Worm (Caenorhabditis elegans) whole organism, early embryonic: Measurements from ENCODE around the gene fbxa-62.

ENCODE experiments used
- B0310.2 ChIP-seq: sonication (generic microtip); optimal IDR thresholded peaks from 2 replicates; lab custom pipeline; 2016; ENCODE audit warnings: mild to moderate bottlenecking, missing genetic modification characterization, missing compliant biosample characterization
- F13C5.2 ChIP-seq: sonication (generic microtip); optimal IDR thresholded peaks from 2 replicates; lab custom pipeline; 2017; ENCODE audit warnings: mild to moderate bottlenecking, missing genetic modification characterization, inconsistent platforms, missing compliant biosample characterization
- aly-1 ChIP-seq: sonication (generic microtip); optimal IDR thresholded peaks from 2 replicates; lab custom pipeline; 2016; ENCODE audit warnings: missing genetic modification characterization, missing compliant biosample characterization
- ama-1 ChIP-seq: fragments of 150-350 bp; optimal IDR thresholded peaks from 2 replicates; lab custom pipeline; 2014
- ceh-13 ChIP-seq: fragments of 200-800 bp; sonication (Bioruptor generic); optimal IDR thresholded peaks from 2 replicates; lab custom pipeline; 2018; ENCODE audit warnings: mild to moderate bottlenecking, missing genetic modification characterization, missing compliant biosample characterization
- ceh-36 ChIP-seq: sonication (generic microtip); optimal IDR thresholded peaks from 2 replicates; lab custom pipeline; 2016; ENCODE audit warnings: missing genetic modification characterization, inconsistent platforms, missing compliant biosample characterization
- ets-7 ChIP-seq: sonication (generic microtip); optimal IDR thresholded peaks from 2 replicates; lab custom pipeline; 2016; ENCODE audit warnings: missing genotype, missing genetic modification characterization, missing compliant biosample characterization
- flt-1 ChIP-seq: fragments of 200-800 bp; sonication (Bioruptor generic); IDR thresholded peaks from 2 replicates; pipeline ENCODE4 v1.3.6; 2022; ENCODE audit warnings: missing genetic modification characterization, missing compliant biosample characterization
- hmbx-1 ChIP-seq: sonication (generic microtip); optimal IDR thresholded peaks from 2 replicates; lab custom pipeline; 2016; ENCODE audit warnings: mild to moderate bottlenecking, missing genetic modification characterization, missing compliant biosample characterization
- hmg-4 ChIP-seq: fragments of 200-800 bp; sonication (Bioruptor generic); optimal IDR thresholded peaks from 2 replicates; lab custom pipeline; 2018; ENCODE audit warnings: mild to moderate bottlenecking, missing genetic modification characterization, missing compliant biosample characterization
- hnd-1 ChIP-seq: sonication (generic microtip); optimal IDR thresholded peaks from 2 replicates; lab custom pipeline; 2016; ENCODE audit warnings: missing genetic modification characterization, missing compliant biosample characterization
- pes-1 ChIP-seq: fragments of 200-800 bp; sonication (Bioruptor generic); IDR thresholded peaks from 2 replicates; pipeline ENCODE4 v1.3.6; 2022; ENCODE audit warnings: missing genetic modification reagents, missing genetic modification characterization, missing compliant biosample characterization
- scrt-1 ChIP-seq: fragments of 200-800 bp; sonication (Bioruptor generic); IDR thresholded peaks from 2 replicates; pipeline ENCODE4 v1.3.6; 2022; ENCODE audit warnings: missing genetic modification characterization, missing compliant biosample characterization
- sea-1 ChIP-seq: fragments of 200-800 bp; sonication (Bioruptor generic); conservative IDR thresholded peaks from 2 replicates; pipeline ENCODE4 v1.3.6; 2022; ENCODE audit warnings: missing genetic modification characterization, missing compliant biosample characterization
- tbx-11 ChIP-seq: fragments of 200-800 bp; sonication (Bioruptor generic); IDR thresholded peaks from 2 replicates; pipeline ENCODE4 v1.3.6; 2022; ENCODE audit warnings: missing genetic modification characterization, missing compliant biosample characterization
- tbx-37 ChIP-seq: fragments of 200-800 bp; sonication (Bioruptor generic); conservative IDR thresholded peaks from 2 replicates; pipeline ENCODE4 v1.3.6; 2022; ENCODE audit warnings: missing genetic modification reagents, missing genetic modification characterization, missing compliant biosample characterization
- tra-4 ChIP-seq: sonication (generic microtip); optimal IDR thresholded peaks from 2 replicates; lab custom pipeline; 2017; ENCODE audit warnings: missing genetic modification characterization, missing compliant biosample characterization

Gene fbxa-62

ce11 chrIII:2227407-2227806, at the start of gene fbxa-62:
TSS of gene fbxa-62 (plus strand) at chrIII:2227707.
- TF ChIP-seq F13C5.2 (tag; lab: Kevin White, UChicago): no peak
- TF ChIP-seq hmg-4 (GFP tag; lab: Kevin White, UChicago): no peak
- no peak for TF ChIP-seq ama-1 (lab: Kevin White, UChicago)
- TF ChIP-seq tbx-11 (GFP tag; lab: Robert Waterston, UW): no peak
- no peak for TF ChIP-seq aly-1 (tag; lab: Kevin White, UChicago)
- no peak for TF ChIP-seq ceh-36 (tag; lab: Kevin White, UChicago)
- no peak for TF ChIP-seq ets-7 (tag; lab: Kevin White, UChicago)
- TF ChIP-seq tra-4 (tag; lab: Kevin White, UChicago): no peak
- TF ChIP-seq tbx-37: no peak
- no peak for TF ChIP-seq pes-1 (GFP tag; lab: Robert Waterston, UW)
- no peak for TF ChIP-seq hnd-1 (tag; lab: Kevin White, UChicago)
- no peak for TF ChIP-seq hmbx-1 (tag; lab: Kevin White, UChicago)
- TF ChIP-seq ceh-13 (GFP tag; lab: Kevin White, UChicago): no peak
- TF ChIP-seq flt-1: no peak
- no peak for TF ChIP-seq scrt-1 (GFP tag; lab: Robert Waterston, UW)
- TF ChIP-seq sea-1 (GFP tag; lab: Robert Waterston, UW): no peak
- no peak for TF ChIP-seq B0310.2

- TF ChIP-seq tbx-37: no peak
- no peak for TF ChIP-seq tra-4 (tag; lab: Kevin White, UChicago)
- TF ChIP-seq hmbx-1 (tag; lab: Kevin White, UChicago): no peak
- TF ChIP-seq scrt-1 (GFP tag; lab: Robert Waterston, UW): no peak
- TF ChIP-seq pes-1 (GFP tag; lab: Robert Waterston, UW): no peak
- TF ChIP-seq ceh-13 (GFP tag; lab: Kevin White, UChicago): no peak
- TF ChIP-seq hnd-1 (tag; lab: Kevin White, UChicago): no peak
- no peak for TF ChIP-seq flt-1
- no peak for TF ChIP-seq ama-1 (lab: Kevin White, UChicago)
- no peak for TF ChIP-seq ceh-36 (tag; lab: Kevin White, UChicago)
- TF ChIP-seq hmg-4 (GFP tag; lab: Kevin White, UChicago): no peak
- no peak for TF ChIP-seq ets-7 (tag; lab: Kevin White, UChicago)
- no peak for TF ChIP-seq aly-1 (tag; lab: Kevin White, UChicago)
- TF ChIP-seq B0310.2: no peak
- TF ChIP-seq tbx-11 (GFP tag; lab: Robert Waterston, UW): no peak
- no peak for TF ChIP-seq F13C5.2 (tag; lab: Kevin White, UChicago)
- no peak for TF ChIP-seq sea-1 (GFP tag; lab: Robert Waterston, UW)
Measured at ce11 chrIII:2197706-2198105, 29.8 kb upstream of the fbxa-62 start, which contains the start of gene C39B5.6. TSS of gene C39B5.6 (plus strand) at chrIII:2198006.

- TF ChIP-seq hmbx-1 (tag; lab: Kevin White, UChicago) (no peak), ama-1 (lab: Kevin White, UChicago) (no peak), tra-4 (tag; lab: Kevin White, UChicago) (no peak), hnd-1 (tag; lab: Kevin White, UChicago) (no peak), pes-1 (GFP tag; lab: Robert Waterston, UW) (no peak), flt-1 (no peak), sea-1 (GFP tag; lab: Robert Waterston, UW) (no peak), ceh-13 (GFP tag; lab: Kevin White, UChicago) (no peak), hmg-4 (GFP tag; lab: Kevin White, UChicago) (no peak), aly-1 (tag; lab: Kevin White, UChicago) (no peak), B0310.2 (no peak), ceh-36 (tag; lab: Kevin White, UChicago) (no peak), ets-7 (tag; lab: Kevin White, UChicago) (no peak), scrt-1 (GFP tag; lab: Robert Waterston, UW) (no peak), tbx-11 (GFP tag; lab: Robert Waterston, UW) (no peak), F13C5.2 (tag; lab: Kevin White, UChicago) (no peak)
Measured at ce11 chrIII:2205155-2205554, 22.4 kb upstream of the fbxa-62 start.

ce11 chrIII:2207864-2208263, 19.6 kb upstream of the fbxa-62 start, which contains the start of gene C39B5.5:
TSS of gene C39B5.5 (plus strand) at chrIII:2208164.
- TF ChIP-seq tra-4 (tag; lab: Kevin White, UChicago): no peak
- TF ChIP-seq sea-1 (GFP tag; lab: Robert Waterston, UW): no peak
- no peak for TF ChIP-seq hmg-4 (GFP tag; lab: Kevin White, UChicago)
- no peak for TF ChIP-seq hnd-1 (tag; lab: Kevin White, UChicago)
- no peak for TF ChIP-seq flt-1
- TF ChIP-seq ceh-36 (tag; lab: Kevin White, UChicago): no peak
- no peak for TF ChIP-seq tbx-11 (GFP tag; lab: Robert Waterston, UW)
- TF ChIP-seq hmbx-1 (tag; lab: Kevin White, UChicago): no peak
- no peak for TF ChIP-seq ets-7 (tag; lab: Kevin White, UChicago)
- TF ChIP-seq tbx-37: no peak
- TF ChIP-seq B0310.2: no peak
- no peak for TF ChIP-seq ama-1 (lab: Kevin White, UChicago)
- TF ChIP-seq pes-1 (GFP tag; lab: Robert Waterston, UW): no peak
- TF ChIP-seq F13C5.2 (tag; lab: Kevin White, UChicago): no peak
- no peak for TF ChIP-seq ceh-13 (GFP tag; lab: Kevin White, UChicago)
- TF ChIP-seq aly-1 (tag; lab: Kevin White, UChicago): no peak
- no peak for TF ChIP-seq scrt-1 (GFP tag; lab: Robert Waterston, UW)

ce11 chrIII:2210601-2211000, 16.9 kb upstream of the fbxa-62 start:
- TF ChIP-seq flt-1 (no peak), sea-1 (GFP tag; lab: Robert Waterston, UW) (no peak), tbx-37 (no peak), ama-1 (lab: Kevin White, UChicago) (no peak), tbx-11 (GFP tag; lab: Robert Waterston, UW) (no peak), ets-7 (tag; lab: Kevin White, UChicago) (no peak), hnd-1 (tag; lab: Kevin White, UChicago) (no peak)

ce11 chrIII:2211120-2211519, 16.4 kb upstream of the fbxa-62 start, which contains the start of gene C39B5.14:
TSS of gene C39B5.14 (plus strand) at chrIII:2211420.
- TF ChIP-seq ceh-13 (GFP tag; lab: Kevin White, UChicago) (no peak), ceh-36 (tag; lab: Kevin White, UChicago) (no peak), hmbx-1 (tag; lab: Kevin White, UChicago) (no peak), scrt-1 (GFP tag; lab: Robert Waterston, UW) (no peak), ama-1 (lab: Kevin White, UChicago) (no peak), aly-1 (tag; lab: Kevin White, UChicago) (no peak), sea-1 (GFP tag; lab: Robert Waterston, UW) (no peak), tbx-11 (GFP tag; lab: Robert Waterston, UW) (no peak), F13C5.2 (tag; lab: Kevin White, UChicago) (no peak), hnd-1 (tag; lab: Kevin White, UChicago) (no peak), B0310.2 (no peak), pes-1 (GFP tag; lab: Robert Waterston, UW) (no peak), hmg-4 (GFP tag; lab: Kevin White, UChicago) (no peak), flt-1 (no peak), ets-7 (tag; lab: Kevin White, UChicago) (no peak), tra-4 (tag; lab: Kevin White, UChicago) (no peak), tbx-37 (no peak)
